Fruit fly (Drosophila melanogaster) whole organism, embryonic: ENCODE data around the gene Ada1-2.
A peak's percentile ranks its signal among the peaks of the same experiment; 100 is the strongest.
"Not testable (repeated sequence)": the region's sequence is repeated elsewhere in the genome, so short reads cannot be mapped to it uniquely, and the experiment has no call there.

Experiments used
- Aef1 ChIP-seq: fragments of 200-800 bp; sonication (Bioruptor generic); IDR thresholded peaks from 3 replicates; pipeline ENCODE4 v1.3.6; 2022; ENCODE audit warnings: missing biosample characterization, missing genetic modification characterization
- Antp ChIP-seq: fragments of 200-800 bp; sonication (Bioruptor generic); optimal IDR thresholded peaks from 3 replicates; lab custom pipeline; 2016; ENCODE audit warnings: missing biosample characterization, missing genetic modification characterization
- Bgb ChIP-seq: fragments of 200-800 bp; sonication (Bioruptor generic); IDR thresholded peaks from 2 replicates; pipeline ENCODE4 v1.3.6; 2022; ENCODE audit warnings: missing biosample characterization, missing genetic modification characterization; ENCODE audit not compliant: partially characterized antibody
- CG12219 ChIP-seq: fragments of 200-800 bp; sonication (Bioruptor generic); optimal IDR thresholded peaks from 3 replicates; lab custom pipeline; 2018; ENCODE audit warnings: missing biosample characterization, mild to moderate bottlenecking, missing genetic modification characterization
- CG14050 ChIP-seq: fragments of 200-800 bp; sonication (Bioruptor generic); IDR thresholded peaks from 3 replicates; pipeline ENCODE4 v1.3.6; 2022; ENCODE audit warnings: missing biosample characterization, missing genetic modification characterization
- CG1603 ChIP-seq: fragments of 200-800 bp; sonication (Bioruptor generic); optimal IDR thresholded peaks from 2 replicates; lab custom pipeline; 2019; ENCODE audit warnings: missing biosample characterization, mild to moderate bottlenecking, missing genetic modification characterization, moderate library complexity
- CG17359 ChIP-seq: fragments of 200-800 bp; sonication (Bioruptor generic); optimal IDR thresholded peaks from 3 replicates; lab custom pipeline; 2018; ENCODE audit warnings: missing biosample characterization, mild to moderate bottlenecking, missing genetic modification characterization, moderate library complexity
- CG17612 ChIP-seq: fragments of 200-800 bp; sonication (Bioruptor generic); IDR thresholded peaks from 2 replicates; pipeline ENCODE4 v1.3.6; 2022; ENCODE audit warnings: missing biosample characterization, missing genetic modification characterization
- CG2199 ChIP-seq: fragments of 200-800 bp; sonication (Bioruptor generic); IDR thresholded peaks from 3 replicates; pipeline ENCODE4 v1.3.6; 2022; ENCODE audit warnings: missing biosample characterization, missing genetic modification characterization
- CG2712 ChIP-seq: fragments of 200-800 bp; optimal IDR thresholded peaks from 3 replicates; lab custom pipeline; 2019; ENCODE audit warnings: missing biosample characterization, mild to moderate bottlenecking, missing genetic modification characterization, moderate library complexity
- CG4617 ChIP-seq: fragments of 200-800 bp; sonication (Bioruptor generic); optimal IDR thresholded peaks from 3 replicates; lab custom pipeline; 2016; ENCODE audit warnings: missing biosample characterization, missing genetic modification characterization, borderline replicate concordance
- CG6272 ChIP-seq: fragments of 200-800 bp; sonication (Bioruptor generic); IDR thresholded peaks from 2 replicates; pipeline ENCODE4 v1.3.6; 2022; ENCODE audit warnings: missing biosample characterization, missing genetic modification characterization
- CG6654 ChIP-seq: fragments of 200-800 bp; sonication (Bioruptor generic); optimal IDR thresholded peaks from 2 replicates; lab custom pipeline; 2017; ENCODE audit warnings: missing biosample characterization, mild to moderate bottlenecking, missing genetic modification characterization
- CG6765 ChIP-seq: fragments of 200-800 bp; sonication (Bioruptor generic); optimal IDR thresholded peaks from 3 replicates; lab custom pipeline; 2017; ENCODE audit warnings: missing biosample characterization, mild to moderate bottlenecking, missing genetic modification characterization
- CG8290 ChIP-seq, 3 experiments: fragments of 200-800 bp; sonication (Bioruptor generic); optimal IDR thresholded peaks; 2 replicates each; lab custom pipeline; 2016 to 2019; ENCODE audit warnings: missing biosample characterization in 3 of 3, missing genetic modification characterization in 3 of 3, mild to moderate bottlenecking in 2 of 3, moderate library complexity in 1 of 3
- CG9817 ChIP-seq: fragments of 200-800 bp; sonication (Bioruptor generic); optimal IDR thresholded peaks from 2 replicates; lab custom pipeline; 2018; ENCODE audit warnings: missing biosample characterization, mild to moderate bottlenecking, missing genetic modification characterization, moderate library complexity
- CoRest ChIP-seq: fragments of 200-800 bp; sonication (Bioruptor generic); optimal IDR thresholded peaks from 3 replicates; lab custom pipeline; 2018; ENCODE audit warnings: missing biosample characterization, mild to moderate bottlenecking, missing genetic modification characterization, moderate library complexity
- Dek ChIP-seq: fragments of 200-800 bp; sonication (Bioruptor generic); optimal IDR thresholded peaks from 3 replicates; lab custom pipeline; 2019; ENCODE audit warnings: missing biosample characterization, mild to moderate bottlenecking, missing genetic modification characterization, moderate library complexity
- Dll ChIP-seq: fragments of 200-800 bp; sonication (Bioruptor generic); IDR thresholded peaks from 4 replicates; pipeline ENCODE4 v1.3.6; 2022; ENCODE audit warnings: missing biosample characterization, missing genetic modification characterization; ENCODE audit not compliant: partially characterized antibody
- Dp ChIP-seq: fragments of 200-800 bp; sonication (Bioruptor generic); optimal IDR thresholded peaks from 2 replicates; lab custom pipeline; 2018; ENCODE audit warnings: missing biosample characterization, mild to moderate bottlenecking, missing genetic modification characterization, moderate library complexity
- E2f2 ChIP-seq: fragments of 200-800 bp; sonication (Bioruptor generic); IDR thresholded peaks from 2 replicates; pipeline ENCODE4 v1.3.6; 2022; ENCODE audit warnings: missing biosample characterization, missing genetic modification characterization
- Elba2 ChIP-seq: fragments of 200-800 bp; sonication (Bioruptor generic); optimal IDR thresholded peaks from 3 replicates; lab custom pipeline; 2016; ENCODE audit warnings: missing biosample characterization, missing genetic modification characterization
- Ets65A ChIP-seq: fragments of 200-800 bp; sonication (Bioruptor generic); peaks from one replicate; lab custom pipeline; 2016; ENCODE audit warnings: missing biosample characterization, missing genetic modification characterization
- Mad ChIP-seq: fragments of 200-800 bp; sonication (Bioruptor generic); optimal IDR thresholded peaks from 2 replicates; lab custom pipeline; 2016; ENCODE audit warnings: missing biosample characterization, missing genetic modification characterization
- Myb ChIP-seq: fragments of 200-800 bp; sonication (Bioruptor generic); optimal IDR thresholded peaks from 2 replicates; lab custom pipeline; 2016; ENCODE audit warnings: missing biosample characterization, missing genetic modification characterization
- NfI ChIP-seq: fragments of 200-800 bp; sonication (Bioruptor generic); optimal IDR thresholded peaks from 3 replicates; lab custom pipeline; 2018; ENCODE audit warnings: missing biosample characterization, mild to moderate bottlenecking, missing genetic modification characterization, moderate library complexity
- Opbp ChIP-seq: fragments of 200-800 bp; sonication (Bioruptor generic); IDR thresholded peaks from 3 replicates; pipeline ENCODE4 v1.3.6; 2022; ENCODE audit warnings: missing biosample characterization, missing genetic modification characterization; ENCODE audit not compliant: partially characterized antibody
- Sox100B ChIP-seq: fragments of 200-800 bp; sonication (Bioruptor generic); optimal IDR thresholded peaks from 3 replicates; lab custom pipeline; 2018; ENCODE audit warnings: missing biosample characterization, mild to moderate bottlenecking, missing genetic modification characterization
- ab ChIP-seq: fragments of 200-800 bp; sonication (Bioruptor generic); optimal IDR thresholded peaks from 2 replicates; lab custom pipeline; 2016; ENCODE audit warnings: missing biosample characterization, missing genetic modification characterization
- ase ChIP-seq: fragments of 200-800 bp; sonication (Bioruptor generic); IDR thresholded peaks from 3 replicates; pipeline ENCODE4 v1.3.6; 2022; ENCODE audit warnings: missing biosample characterization, missing genetic modification characterization
- cad ChIP-seq: fragments of >200 bp; optimal IDR thresholded peaks from 2 replicates; lab custom pipeline; 2017; ENCODE audit warnings: missing biosample characterization, missing genetic modification characterization
- chinmo ChIP-seq: fragments of 200-800 bp; sonication (Bioruptor generic); IDR thresholded peaks from 4 replicates; pipeline ENCODE4 v1.3.6; 2022; ENCODE audit warnings: missing biosample characterization, missing genetic modification characterization; ENCODE audit not compliant: partially characterized antibody
- dati ChIP-seq: fragments of 200-800 bp; sonication (Bioruptor generic); IDR thresholded peaks from 2 replicates; pipeline ENCODE4 v1.3.6; 2022; ENCODE audit warnings: missing biosample characterization, missing genetic modification characterization
- insv ChIP-seq, 2 experiments: fragments of 200-800 bp; sonication (Bioruptor generic); optimal IDR thresholded peaks; 3 replicates each; lab custom pipeline; 2016 to 2018; ENCODE audit warnings: missing biosample characterization in 2 of 2, missing genetic modification characterization in 2 of 2
- kah ChIP-seq: fragments of 200-800 bp; sonication (Bioruptor generic); optimal IDR thresholded peaks from 2 replicates; lab custom pipeline; 2018; ENCODE audit warnings: missing biosample characterization, mild to moderate bottlenecking, missing genetic modification characterization
- knrl ChIP-seq: fragments of 200-800 bp; sonication (Bioruptor generic); IDR thresholded peaks from 3 replicates; pipeline ENCODE4 v1.3.6; 2022; ENCODE audit warnings: missing biosample characterization, missing genetic modification characterization; ENCODE audit not compliant: partially characterized antibody
- lola ChIP-seq, 3 experiments: fragments of >200 bp in 2 of 3; fragments of 200-800 bp in 1 of 3; sonication (Bioruptor generic) in 1 of 3; optimal IDR thresholded peaks; 2 replicates each; lab custom pipeline; 2017 to 2019; ENCODE audit warnings: missing biosample characterization in 3 of 3, missing genetic modification characterization in 3 of 3, mild to moderate bottlenecking in 1 of 3, moderate library complexity in 1 of 3
- org-1 ChIP-seq: fragments of 200-800 bp; sonication (Bioruptor generic); optimal IDR thresholded peaks from 2 replicates; lab custom pipeline; 2017; ENCODE audit warnings: missing biosample characterization, missing genetic modification characterization
- prd ChIP-seq, 3 experiments: fragments of >200 bp in 2 of 3; fragments of 200-800 bp in 1 of 3; sonication (Bioruptor generic) in 1 of 3; optimal IDR thresholded peaks in 2 of 3; IDR thresholded peaks in 1 of 3; 2 replicates in 2 of 3; 3 replicates in 1 of 3; pipeline versions ENCODE4 v1.3.6 to Lab custom; 2017 to 2022; ENCODE audit warnings: missing biosample characterization in 1 of 3, missing genetic modification characterization in 1 of 3
- sc ChIP-seq, 3 experiments: fragments of >200 bp in 2 of 3; fragments of 200-800 bp in 1 of 3; sonication (Bioruptor generic) in 1 of 3; optimal IDR thresholded peaks; 2 replicates in 2 of 3; 3 replicates in 1 of 3; lab custom pipeline; 2017; ENCODE audit warnings: mild to moderate bottlenecking in 1 of 3, missing biosample characterization in 1 of 3, missing genetic modification characterization in 1 of 3, missing genetic modification reagents in 1 of 3
- stwl ChIP-seq: fragments of 200-800 bp; sonication (Bioruptor generic); optimal IDR thresholded peaks from 3 replicates; lab custom pipeline; 2018; ENCODE audit warnings: missing biosample characterization, mild to moderate bottlenecking, missing genetic modification characterization, moderate library complexity
- tup ChIP-seq: fragments of 200-800 bp; sonication (Bioruptor generic); optimal IDR thresholded peaks from 2 replicates; lab custom pipeline; 2016; ENCODE audit warnings: missing biosample characterization, mild to moderate bottlenecking, missing genetic modification characterization, moderate library complexity
- zfh2 ChIP-seq: fragments of 200-800 bp; sonication (Bioruptor generic); optimal IDR thresholded peaks from 2 replicates; lab custom pipeline; 2016; ENCODE audit warnings: missing biosample characterization, missing genetic modification characterization

Gene Ada1-2

DNA sequence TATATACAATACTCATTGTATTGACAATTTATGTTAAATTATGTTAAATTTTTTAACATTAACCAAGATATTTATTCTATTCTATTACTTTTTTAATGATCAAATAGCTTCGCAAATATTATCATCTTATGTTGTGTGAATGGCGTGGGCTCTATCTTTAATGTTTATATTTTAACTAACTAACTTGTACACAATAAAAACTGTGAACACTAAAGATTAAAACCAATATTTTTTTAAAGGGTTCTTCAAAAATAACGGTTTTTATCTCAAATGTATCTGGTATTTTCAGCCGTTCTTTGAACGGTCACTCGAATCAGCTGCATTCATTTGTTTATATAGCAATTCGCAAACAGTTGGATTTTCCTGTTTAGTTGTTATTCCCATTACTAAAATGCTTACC lies at the start of gene Ada1-2:
TSS of gene Ada1-2 (plus strand) at position 301 of the 400 bp plus-strand sequence.
- TF ChIP-seq prd (optimal IDR thresholded peaks at IDR 0.05; lab: Kevin White, UChicago); prd (GFP tag; IDR thresholded peaks at IDR 0.05; lab: Robert Waterston, UW); sc (optimal IDR thresholded peaks at IDR 0.05; lab: Kevin White, UChicago); sc (GFP tag; optimal IDR thresholded peaks at IDR 0.05; lab: Kevin White, UChicago); Mad (GFP tag; lab: Kevin White, UChicago): not testable (repeated sequence)

DNA sequence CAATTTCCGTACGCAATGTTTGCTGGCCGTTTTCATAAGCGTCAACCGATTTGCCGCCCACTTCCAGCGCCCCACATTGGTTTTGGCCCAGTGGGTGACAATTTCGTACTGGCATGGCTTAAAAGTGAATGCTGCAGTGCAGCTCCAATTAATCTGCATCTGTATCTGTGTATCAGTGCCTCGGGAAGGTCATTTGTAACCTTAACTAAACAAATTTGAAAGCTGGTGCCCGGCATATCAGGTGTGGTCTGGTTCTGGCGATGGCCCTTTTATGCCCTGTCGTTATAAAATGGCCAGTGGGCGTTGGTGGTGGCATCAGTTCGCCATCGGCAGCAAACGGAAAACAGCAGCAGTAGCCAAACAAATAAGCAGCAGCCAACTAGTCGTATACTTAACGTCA lies 48.9 kb upstream of the Ada1-2 start, which contains the start of gene Crys:
TSS of gene Crys (plus strand) at position 301 of the 400 bp plus-strand sequence.
- TF ChIP-seq CG17359 (no peak), CG17612 (GFP tag; lab: Robert Waterston, UW) (no peak), ab (no peak), CG2712 (no peak), Aef1 (no peak), Ets65A (peak; percentile 68), org-1 (no peak), ase (GFP tag; lab: Robert Waterston, UW) (0 out of 3 replicates have a peak, but pooled peaks have one; percentile 4), CG1603 (no peak), CG6765 (GFP tag; lab: Kevin White, UChicago) (no peak), Antp (no peak), kah (no peak)
- TF ChIP-seq, all 482 proteins: peak for 2

DNA sequence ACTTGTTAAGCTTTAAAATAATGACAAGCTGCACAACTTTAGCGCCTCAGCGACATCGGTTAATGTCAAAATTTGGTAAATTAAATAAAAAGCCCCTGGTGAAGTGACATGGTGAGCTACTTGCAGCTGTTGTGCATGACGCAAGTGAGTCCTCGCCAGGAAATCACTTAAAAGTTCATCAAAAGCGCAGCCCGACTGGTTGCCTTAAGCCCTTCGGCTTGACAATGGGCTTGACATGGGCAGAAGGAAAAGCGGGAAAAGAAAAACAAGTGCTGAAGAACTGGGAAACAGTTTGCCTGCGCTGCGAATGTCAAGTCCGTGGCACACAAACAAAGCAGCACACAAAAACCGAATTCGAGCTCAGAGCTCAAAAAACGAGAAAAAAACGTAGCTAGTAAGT lies 45.1 kb upstream of the Ada1-2 start, which contains the start of gene CG16964:
TSS of gene CG16964 (plus strand) at position 301 of the 400 bp plus-strand sequence.
- TF ChIP-seq lola (GFP tag; optimal IDR thresholded peaks at IDR 0.05; lab: Kevin White, UChicago) (no peak), CG6272 (GFP tag; lab: Robert Waterston, UW) (no peak), Sox100B (GFP tag; lab: Kevin White, UChicago) (no peak)

DNA sequence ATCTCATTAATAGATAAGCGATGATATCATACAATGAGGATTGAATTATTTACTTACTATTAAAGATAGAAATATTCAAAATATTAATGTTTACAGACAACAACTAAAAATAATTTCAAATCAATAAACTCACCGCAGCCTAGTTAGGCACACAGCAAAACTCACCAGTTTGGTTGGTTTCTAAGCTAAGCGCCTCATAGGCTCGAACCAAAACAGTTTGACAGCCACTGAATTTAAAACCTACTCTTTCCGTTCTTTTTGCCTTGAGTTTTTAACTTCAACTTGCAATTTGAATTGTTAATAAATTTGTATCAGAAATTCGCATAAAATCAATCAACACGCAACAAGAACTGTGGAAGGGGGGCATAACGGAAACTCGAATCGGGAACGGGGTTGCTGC lies 44.2 kb upstream of the Ada1-2 start:
- TF ChIP-seq NfI (GFP tag; lab: Kevin White, UChicago) (peak; percentile 6), Ets65A (peak; percentile 19), zfh2 (GFP tag; lab: Kevin White, UChicago) (no peak), stwl (peak; percentile 36), tup (no peak), CoRest (tag; lab: Kevin White, UChicago) (peak; percentile 5), Myb (GFP tag; lab: Kevin White, UChicago) (peak; percentile 26), cad (GFP tag; lab: Kevin White, UChicago) (peak; percentile 86), CG9817 (tag; lab: Kevin White, UChicago) (peak; percentile 13), Opbp (GFP tag; lab: Robert Waterston, UW) (peak; percentile 21; the same call in 1 of the 3 replicates), insv (GFP tag; optimal IDR thresholded peaks at IDR 0.05; lab: Kevin White, UChicago) (peak in 1 of 2 experiments; percentile 31), knrl (peak; percentile 40), CG4617 (GFP tag; lab: Kevin White, UChicago) (no peak), E2f2 (GFP tag; lab: Robert Waterston, UW) (peak; percentile 79), CG8290 (GFP tag; optimal IDR thresholded peaks at IDR 0.05; lab: Kevin White, UChicago) (no peak), CG8290 (tag; optimal IDR thresholded peaks at IDR 0.05; lab: Kevin White, UChicago) (peak in 1 of 2 experiments; percentile 7), CG12219 (GFP tag; lab: Kevin White, UChicago) (no peak), Bgb (GFP tag; lab: Robert Waterston, UW) (0 out of 2 replicates have a peak, but pooled peaks have one; percentile 6), Dek (tag; lab: Kevin White, UChicago) (no peak), Dll (GFP tag; lab: Robert Waterston, UW) (no peak), chinmo (GFP tag; lab: Robert Waterston, UW) (0 out of 4 replicates have a peak, but pooled peaks have one; percentile 45), CG2199 (GFP tag; lab: Robert Waterston, UW) (0 out of 3 replicates have a peak, but pooled peaks have one; percentile 51), CG14050 (GFP tag; lab: Robert Waterston, UW) (no peak), dati (no peak), CG1603 (peak; percentile 32), Dp (GFP tag; lab: Kevin White, UChicago) (peak; percentile 76), Elba2 (GFP tag; lab: Kevin White, UChicago) (no peak), CG6654 (GFP tag; lab: Kevin White, UChicago) (peak; percentile 99)
